Worm (Caenorhabditis elegans): ENCODE data around the gene mdf-2.

DNA sequence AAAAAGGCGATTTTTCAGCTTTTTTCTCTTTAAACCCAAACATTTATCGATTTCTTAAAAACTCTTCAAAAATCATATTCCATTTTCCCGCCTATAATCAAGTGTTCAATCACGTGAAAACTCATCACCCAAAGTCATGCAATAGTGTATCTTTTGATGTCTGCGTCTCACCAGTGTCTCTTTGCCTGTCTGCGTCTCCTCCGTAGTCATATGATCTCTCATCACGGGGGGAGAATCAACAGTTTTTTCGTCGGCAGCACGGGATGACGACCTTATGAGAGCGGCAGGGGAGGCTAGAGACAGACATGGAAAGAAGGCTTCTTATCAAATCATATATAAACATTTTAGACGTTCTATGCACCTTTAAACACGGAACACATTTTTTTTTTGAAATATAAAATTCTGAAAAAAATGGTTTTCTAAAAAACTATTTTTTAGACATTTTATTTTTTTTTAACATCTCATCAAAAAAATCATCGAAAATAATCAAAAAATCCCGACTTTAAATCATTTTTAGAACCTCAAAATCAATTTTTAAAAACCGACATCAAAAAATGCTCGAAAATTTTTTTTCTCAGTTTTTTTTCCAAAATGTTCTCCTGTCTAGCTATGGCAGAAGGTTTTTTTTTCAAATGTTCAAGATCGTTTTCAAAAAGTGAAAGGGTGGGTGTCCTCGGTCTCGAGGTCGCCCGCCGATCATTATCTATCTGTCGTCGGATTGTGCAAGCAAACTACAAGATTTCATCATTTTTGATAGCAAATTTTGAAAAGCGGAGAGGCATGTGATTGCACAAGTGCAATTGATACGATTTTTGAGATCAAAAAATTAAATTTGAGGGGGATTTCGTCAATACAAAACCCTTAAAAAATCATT, 38.7 kb downstream of the mdf-2 start:
- no peak for TF ChIP-seq med-1 (GFP tag; optimal IDR thresholded peaks at IDR 0.05; ENCODE audit: insufficient read depth)
- TF ChIP-seq flt-1 (GFP tag; IDR thresholded peaks at IDR 0.05), result peak; percentile 49; the same call in 1 of the 2 replicates
